Worm (Caenorhabditis elegans): ENCODE measurements around the gene F36F12.1.

- no peak for TF ChIP-seq T22C8.4 (GFP tag; IDR thresholded peaks at IDR 0.05)
- no peak for TF ChIP-seq flt-1 (GFP tag; IDR thresholded peaks at IDR 0.05)
- TF ChIP-seq med-1 (GFP tag; optimal IDR thresholded peaks at IDR 0.05; ENCODE audit: insufficient read depth) = no peak
- TF ChIP-seq ref-1 (GFP tag; conservative IDR thresholded peaks at IDR 0.05) = no peak
- TF ChIP-seq cog-1 (tag; optimal IDR thresholded peaks at IDR 0.05) = no peak
- TF ChIP-seq tab-1 (GFP tag; IDR thresholded peaks at IDR 0.05) = no peak
- TF ChIP-seq ztf-29 (GFP tag; IDR thresholded peaks at IDR 0.05) = no peak
These were observed 47.9 kb upstream of the F36F12.1 start, which contains the start of gene C45H4.13 for ce11 chrV:2150876-2151275.

Measured in whole organism, midembryonic.